Fruit fly (Drosophila melanogaster) whole organism, wandering third instar larva: ENCODE results near the gene CG12992.

ENCODE experiments used
- N ChIP-seq: fragments of >200 bp; optimal IDR thresholded peaks from 2 replicates; lab custom pipeline; 2018; ENCODE audit warnings: missing biosample characterization, missing external identifiers, missing genetic modification characterization
- OdsH ChIP-seq: fragments of 200-800 bp; sonication (Bioruptor generic); optimal IDR thresholded peaks from 2 replicates; lab custom pipeline; 2016; ENCODE audit warnings: missing biosample characterization, mild to moderate bottlenecking, missing genetic modification characterization
- Sp1 ChIP-seq: fragments of 200-800 bp; sonication (Bioruptor generic); optimal IDR thresholded peaks from 3 replicates; lab custom pipeline; 2019; ENCODE audit warnings: missing biosample characterization, mild to moderate bottlenecking, missing genetic modification characterization, moderate library complexity
- ey ChIP-seq: fragments of 200-800 bp; sonication (Bioruptor generic); optimal IDR thresholded peaks from 2 replicates; lab custom pipeline; 2016; ENCODE audit warnings: missing biosample characterization, missing genetic modification characterization
- h ChIP-seq: fragments of 200-800 bp; sonication (Bioruptor generic); optimal IDR thresholded peaks from 3 replicates; lab custom pipeline; 2016; ENCODE audit warnings: missing biosample characterization, mild to moderate bottlenecking, missing genetic modification characterization
- psq ChIP-seq: fragments of 200-800 bp; sonication (Bioruptor generic); optimal IDR thresholded peaks from 3 replicates; lab custom pipeline; 2017; ENCODE audit warnings: missing biosample characterization, mild to moderate bottlenecking, missing genetic modification characterization, moderate library complexity
- tai ChIP-seq: sonication (Bioruptor generic); optimal IDR thresholded peaks from 2 replicates; lab custom pipeline; 2016; ENCODE audit warnings: missing biosample characterization, missing genetic modification characterization
- usp ChIP-seq: fragments of >200 bp; optimal IDR thresholded peaks from 2 replicates; lab custom pipeline; 2017; ENCODE audit warnings: missing biosample characterization, missing genetic modification characterization

DNA sequence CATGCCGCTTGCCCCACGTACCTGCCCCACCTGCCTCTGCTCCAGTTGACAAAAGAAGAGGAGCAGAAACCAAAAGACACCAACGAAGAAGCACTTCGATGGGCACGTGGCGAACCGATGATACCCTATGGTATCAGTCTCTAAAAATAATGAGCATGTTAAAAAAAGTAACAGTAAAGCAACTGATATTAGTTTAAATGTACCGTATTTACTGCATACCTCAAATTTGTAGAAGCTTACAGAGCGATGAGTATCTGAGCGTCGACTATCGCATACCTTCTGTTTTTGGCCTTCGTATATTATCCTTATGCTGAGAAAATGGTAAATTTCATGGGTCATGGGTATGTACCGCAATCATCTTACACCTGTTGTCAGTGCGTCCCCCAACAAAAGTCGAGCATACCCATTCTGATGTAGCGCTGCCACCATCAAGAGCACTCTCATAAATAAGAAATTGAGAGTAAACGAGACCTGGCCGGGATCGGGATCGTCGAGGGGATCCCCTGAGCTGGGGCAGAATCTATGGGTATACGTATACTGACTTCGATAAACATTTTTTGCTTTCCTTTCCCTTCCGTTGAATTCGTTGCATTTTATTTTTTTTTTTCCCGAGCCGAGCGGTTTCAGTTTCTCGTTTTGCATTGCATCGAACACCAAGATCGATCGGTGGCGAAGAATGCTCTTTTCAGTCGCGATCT, 17.6 kb upstream of the CG12992 start:
- no peak for TF ChIP-seq tai (GFP tag; lab: Kevin White, UChicago)
- peak; percentile 60 for TF ChIP-seq h (GFP tag; lab: Kevin White, UChicago)
- TF ChIP-seq ey (GFP tag; lab: Kevin White, UChicago) = peak; percentile 73
- TF ChIP-seq Sp1 (GFP tag; lab: Kevin White, UChicago) = peak; percentile 57
- TF ChIP-seq N (GFP tag; lab: Kevin White, UChicago) = no peak
- no peak for TF ChIP-seq usp
- TF ChIP-seq OdsH (GFP tag; lab: Kevin White, UChicago) = peak; percentile 62
- peak; percentile 78 for TF ChIP-seq psq (GFP tag; lab: Kevin White, UChicago)
